Worm (Caenorhabditis elegans): ENCODE results near the gene C48B4.6.

C48B4.6 gene

DNA sequence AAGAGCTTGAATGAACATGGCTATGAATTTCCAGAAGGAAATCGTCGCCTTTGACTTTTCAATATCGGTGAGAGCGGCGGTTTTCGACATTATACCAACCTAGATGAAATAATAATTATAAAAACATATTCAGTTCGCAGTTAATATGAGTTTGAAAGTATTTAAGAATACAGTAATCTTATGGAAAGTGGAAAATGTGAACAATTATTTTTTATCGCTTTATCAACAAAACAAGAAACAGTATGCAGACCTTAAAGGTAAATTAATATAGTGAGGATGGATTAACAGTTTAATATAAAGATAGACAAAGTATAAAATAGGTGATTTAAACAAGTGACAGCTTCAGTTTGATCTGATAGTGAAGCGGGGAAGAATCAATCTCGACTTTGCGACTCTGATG, at the start of gene C48B4.6:
Gene C48B4.6 (minus strand): TSS at position 101 of the 400 bp plus-strand sequence.
- TF ChIP-seq ceh-82 (tag; optimal IDR thresholded peaks at IDR 0.05) (no peak), pqm-1 (tag; optimal IDR thresholded peaks at IDR 0.05) (no peak), R02D3.7 (tag; optimal IDR thresholded peaks at IDR 0.05) (no peak), nhr-237 (tag; optimal IDR thresholded peaks at IDR 0.05) (no peak), fkh-10 (GFP tag; optimal IDR thresholded peaks at IDR 0.05) (no peak), ztf-4 (tag; optimal IDR thresholded peaks at IDR 0.05) (no peak), zag-1 (tag; optimal IDR thresholded peaks at IDR 0.05) (no peak), elt-1 (tag; optimal IDR thresholded peaks at IDR 0.05) (no peak), jun-1 (tag; optimal IDR thresholded peaks at IDR 0.05) (no peak), nhr-76 (tag; optimal IDR thresholded peaks at IDR 0.05) (no peak)

DNA sequence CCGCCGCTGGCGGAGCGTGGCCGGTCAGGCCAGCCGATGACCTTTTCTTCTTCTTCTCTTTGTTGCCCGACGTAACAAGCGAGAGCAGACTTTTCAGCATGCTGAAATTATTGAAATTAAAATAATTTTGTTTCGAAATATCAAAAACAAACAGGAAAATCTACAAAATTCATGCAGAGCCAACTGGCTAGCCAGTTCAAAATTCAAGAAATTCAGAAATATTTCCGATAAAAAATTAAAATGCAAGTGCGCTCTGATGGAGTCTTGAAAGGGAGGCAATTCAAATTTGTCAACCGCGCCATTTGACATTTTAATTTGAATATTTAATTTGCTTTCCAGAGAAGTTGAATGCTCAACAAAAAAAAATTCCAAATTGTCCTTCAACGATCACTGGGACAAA, 42.3 kb upstream of the C48B4.6 start, which contains the start of gene F58A4.2:
Gene F58A4.2 (minus strand): TSS at position 101 of the 400 bp plus-strand sequence.
- no peak for TF ChIP-seq nhr-237 (tag; optimal IDR thresholded peaks at IDR 0.05)
- TF ChIP-seq skn-1 (tag; optimal IDR thresholded peaks at IDR 0.05) = no peak
- no peak for TF ChIP-seq aly-2 (tag; optimal IDR thresholded peaks at IDR 0.05)

DNA sequence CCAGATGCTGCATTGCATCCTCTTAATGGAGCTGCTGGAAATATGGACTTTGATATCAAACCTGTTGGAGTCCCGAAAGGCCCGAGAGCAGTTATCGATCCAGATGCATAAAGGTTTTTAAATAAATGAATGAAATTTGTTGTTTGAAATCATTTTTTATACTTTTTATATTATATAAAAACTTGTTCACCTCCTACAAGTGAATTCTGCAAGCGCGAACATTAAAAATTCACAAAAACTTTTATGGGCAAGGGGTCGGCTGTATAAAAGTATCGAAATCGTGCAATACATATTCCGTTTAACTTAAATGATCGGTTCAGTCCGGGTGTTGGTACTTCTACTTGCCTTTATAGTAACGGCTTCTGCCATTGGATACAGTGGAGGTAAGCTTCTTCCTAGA, 39.8 kb upstream of the C48B4.6 start, which contains the start of gene F58A4.1:
Gene F58A4.1 (plus strand): TSS at position 301 of the 400 bp plus-strand sequence.
- TF ChIP-seq nhr-25 (tag; optimal IDR thresholded peaks at IDR 0.05) = no peak
- TF ChIP-seq elt-1 (tag; optimal IDR thresholded peaks at IDR 0.05) = no peak
- no peak for TF ChIP-seq ztf-4 (tag; optimal IDR thresholded peaks at IDR 0.05)

DNA sequence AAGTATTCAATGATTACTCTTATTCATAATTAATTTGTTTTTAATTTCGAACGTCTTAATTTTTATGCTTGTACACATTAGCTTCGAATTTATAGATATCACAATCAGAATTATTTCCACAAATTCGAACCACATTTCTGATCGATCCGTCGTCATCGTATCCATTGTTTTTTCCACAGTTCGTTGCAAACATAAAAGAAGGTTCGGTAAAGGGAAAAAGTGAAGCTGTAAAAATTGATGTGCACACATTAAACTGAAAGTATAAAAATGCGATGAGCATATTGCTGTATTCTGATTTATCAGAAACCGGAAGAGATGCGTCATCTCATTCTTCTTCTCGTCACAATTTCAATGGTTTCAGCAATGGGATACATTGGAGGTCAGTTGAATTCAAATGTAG, 38.7 kb upstream of the C48B4.6 start, which contains the start of gene C48B4.12:
Gene C48B4.12 (plus strand): TSS at position 301 of the 400 bp plus-strand sequence.
- TF ChIP-seq fos-1 (tag; optimal IDR thresholded peaks at IDR 0.05) (no peak), R02D3.7 (tag; optimal IDR thresholded peaks at IDR 0.05) (no peak), ama-1 (optimal IDR thresholded peaks at IDR 0.05) (no peak), tbx-2 (tag; optimal IDR thresholded peaks at IDR 0.05) (no peak), nhr-25 (tag; optimal IDR thresholded peaks at IDR 0.05) (no peak), daf-12 (tag; optimal IDR thresholded peaks at IDR 0.05) (no peak)

DNA sequence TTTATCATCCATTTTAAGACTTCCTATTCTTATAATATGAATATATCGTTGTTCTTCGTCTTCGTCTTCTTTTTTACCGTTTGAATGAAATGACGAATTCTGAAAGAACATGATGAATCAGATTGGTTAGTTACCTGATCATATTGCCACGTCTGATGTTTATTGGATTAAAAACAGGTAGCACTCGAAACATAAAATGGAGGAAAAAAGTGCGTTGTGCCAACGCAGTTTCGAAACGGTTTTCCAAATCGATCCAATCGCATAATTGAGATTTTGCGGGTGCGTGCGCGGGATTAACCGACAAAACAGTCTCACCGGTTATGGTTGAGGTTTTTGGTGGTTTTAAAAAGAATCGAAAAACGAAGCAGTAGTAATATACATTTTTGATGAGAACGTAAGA, 37.2 kb upstream of the C48B4.6 start, which contains the start of gene rom-2:
Gene rom-2 (minus strand): TSS at position 101 of the 400 bp plus-strand sequence.
- TF ChIP-seq lin-39 (tag; optimal IDR thresholded peaks at IDR 0.05) = no peak
- no peak for TF ChIP-seq ceh-16 (tag; optimal IDR thresholded peaks at IDR 0.05)
- TF ChIP-seq nhr-23 (tag; optimal IDR thresholded peaks at IDR 0.05) = no peak
- no peak for TF ChIP-seq mdl-1 (tag; optimal IDR thresholded peaks at IDR 0.05)
- no peak for TF ChIP-seq snpc-4 (tag; optimal IDR thresholded peaks at IDR 0.05)
- no peak for TF ChIP-seq sea-2 (GFP tag; optimal IDR thresholded peaks at IDR 0.05)

DNA sequence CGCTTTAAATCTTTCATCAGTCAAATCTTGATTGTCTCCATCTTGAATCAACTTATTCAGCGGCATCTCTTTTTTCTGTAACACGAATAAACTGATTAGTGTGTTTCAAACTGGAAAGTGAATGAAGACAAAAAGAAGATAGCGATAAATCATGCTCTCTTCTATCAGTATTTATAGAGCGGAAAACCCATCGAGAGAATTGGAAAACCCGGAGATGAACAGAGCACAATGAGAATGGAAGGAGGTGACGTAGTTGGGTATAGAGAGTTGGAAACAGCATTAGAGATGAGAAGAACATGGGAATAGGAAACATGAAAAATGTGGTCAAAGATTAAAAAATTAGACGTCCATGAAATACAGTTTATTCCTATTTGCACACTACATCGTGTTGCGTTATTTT, 33.8 kb upstream of the C48B4.6 start, which contains the start of gene acox-1.5:
Gene acox-1.5 (minus strand): TSS at position 75 of the 400 bp plus-strand sequence.
- TF ChIP-seq elt-2 (tag; optimal IDR thresholded peaks at IDR 0.05) (peak; percentile 80), ceh-28 (tag; optimal IDR thresholded peaks at IDR 0.05) (no peak), ztf-11 (tag; optimal IDR thresholded peaks at IDR 0.05) (no peak), elt-1 (tag; optimal IDR thresholded peaks at IDR 0.05) (no peak), pqm-1 (tag; optimal IDR thresholded peaks at IDR 0.05) (peak; percentile 84), ceh-82 (tag; optimal IDR thresholded peaks at IDR 0.05) (no peak), jun-1 (tag; optimal IDR thresholded peaks at IDR 0.05) (peak; percentile 36), unc-39 (tag; optimal IDR thresholded peaks at IDR 0.05) (no peak)

DNA sequence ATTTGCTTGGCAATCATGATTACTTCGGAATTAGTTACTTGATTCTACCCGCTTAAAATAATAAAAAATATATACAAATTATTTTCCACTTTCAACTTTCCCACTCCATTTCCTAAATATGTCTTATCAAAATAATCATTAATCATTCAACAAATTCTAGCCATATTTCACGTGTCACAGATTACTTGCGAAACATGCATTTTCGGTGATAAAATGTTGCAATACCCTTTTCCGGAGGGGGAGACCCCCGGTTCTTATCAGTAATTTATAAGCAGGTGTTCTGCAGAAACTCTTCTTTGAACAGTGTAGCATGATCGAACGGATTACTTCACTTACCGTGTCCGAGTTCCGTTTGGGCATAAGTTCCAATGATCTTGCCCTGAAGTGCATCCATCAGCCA, 31.8 kb upstream of the C48B4.6 start:
- TF ChIP-seq pha-4 (tag; optimal IDR thresholded peaks at IDR 0.05) (peak; percentile 22), jun-1 (tag; optimal IDR thresholded peaks at IDR 0.05) (peak; percentile 34), pqm-1 (tag; optimal IDR thresholded peaks at IDR 0.05) (peak; percentile 87), lin-39 (tag; optimal IDR thresholded peaks at IDR 0.05) (no peak), ZK546.5 (tag; optimal IDR thresholded peaks at IDR 0.05) (no peak), elt-2 (tag; optimal IDR thresholded peaks at IDR 0.05) (peak; percentile 93)

DNA sequence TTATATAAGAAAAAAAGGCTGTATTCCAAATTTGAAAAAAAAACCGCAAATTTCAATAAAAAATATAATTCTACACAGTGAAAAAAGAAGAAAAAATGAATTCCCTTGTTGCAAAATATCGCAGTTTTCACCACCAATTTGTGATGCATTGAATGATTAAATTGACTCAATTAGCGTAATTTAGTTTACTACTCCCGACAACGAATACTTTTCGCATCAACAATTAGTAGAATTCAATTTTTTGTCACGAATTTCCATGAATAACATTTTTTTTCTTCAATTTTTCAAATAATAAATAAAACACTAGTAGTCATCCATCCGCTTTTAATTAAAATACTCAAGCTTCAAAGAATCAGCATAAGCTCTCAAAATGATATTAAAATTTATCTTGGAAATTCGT, 27.0 kb upstream of the C48B4.6 start:
- TF ChIP-seq fkh-10 (GFP tag; optimal IDR thresholded peaks at IDR 0.05) (peak; percentile 67), egl-5 (tag; optimal IDR thresholded peaks at IDR 0.05) (no peak), mdl-1 (tag; optimal IDR thresholded peaks at IDR 0.05) (no peak)
